Worm (Caenorhabditis elegans) whole organism, L4/young adult: Measurements from ENCODE around the gene M176.11.

Experiments
- W03F9.2 ChIP-seq: fragments of 150-350 bp; optimal IDR thresholded peaks from 2 replicates; lab custom pipeline; 2014; ENCODE audit warnings: missing biosample characterization, missing genetic modification characterization
- dao-5 ChIP-seq: sonication (generic microtip); optimal IDR thresholded peaks from 2 replicates; lab custom pipeline; 2016; ENCODE audit warnings: missing genotype, missing genetic modification characterization, moderate library complexity, missing compliant biosample characterization
- him-1 ChIP-seq: sonication (generic microtip); optimal IDR thresholded peaks from 2 replicates; lab custom pipeline; 2016; ENCODE audit warnings: missing genotype, missing genetic modification reagents, missing genetic modification characterization, missing compliant biosample characterization

- TF ChIP-seq W03F9.2 (tag; lab: Kevin White, UChicago) (no peak), him-1 (tag; lab: Kevin White, UChicago) (no peak), dao-5 (no peak)
Observed at ce11 chrII:9421969-9422368, at the start of gene M176.11.
